Fruit fly (Drosophila melanogaster): ENCODE measurements around the gene CG31415.

DNA sequence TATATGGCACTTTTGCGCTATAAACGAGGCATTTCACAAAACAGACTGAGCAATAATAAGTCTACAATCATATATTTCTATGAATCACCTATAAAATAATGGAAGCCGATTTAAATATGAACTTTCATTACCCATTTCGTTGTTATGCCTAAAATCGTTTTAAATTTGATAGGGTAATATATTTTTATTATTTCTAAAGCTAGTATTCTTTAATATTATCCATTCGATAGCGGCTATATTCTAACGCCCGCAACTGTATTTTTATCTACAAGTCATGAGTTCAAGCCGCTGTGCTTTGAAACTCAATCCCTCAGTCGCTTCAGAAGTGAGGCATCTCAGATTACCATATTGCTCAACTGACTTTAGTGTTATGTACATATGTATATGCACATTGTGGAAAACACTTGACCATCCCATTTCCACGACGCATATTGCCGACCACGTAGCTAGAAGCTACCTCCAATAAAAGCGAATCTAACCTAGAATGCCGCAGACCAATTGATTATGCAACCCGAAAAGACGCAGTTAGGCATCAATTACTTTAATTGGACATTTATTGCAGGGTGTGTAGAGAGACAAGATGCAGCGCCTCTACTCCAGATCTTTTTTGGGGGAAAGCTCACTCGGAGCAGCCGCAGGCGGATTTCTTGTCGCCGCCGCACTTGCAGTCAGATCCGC, 40.1 kb downstream of the CG31415 start:
- TF ChIP-seq CG18599 (GFP tag; optimal IDR thresholded peaks at IDR 0.05) (peak; percentile 7), Sin3A (optimal IDR thresholded peaks at IDR 0.05) (no peak), CG9932 (GFP tag; IDR thresholded peaks at IDR 0.05) (no peak), trh (GFP tag; optimal IDR thresholded peaks at IDR 0.05) (no peak), tgo (GFP tag; IDR thresholded peaks at IDR 0.05) (no peak), chn (GFP tag; optimal IDR thresholded peaks at IDR 0.05) (no peak), CG11696 (GFP tag; IDR thresholded peaks at IDR 0.05) (peak; percentile 79), E2f2 (GFP tag; IDR thresholded peaks at IDR 0.05) (no peak), vfl (GFP tag; optimal IDR thresholded peaks at IDR 0.05) (no peak), CG3407 (GFP tag; optimal IDR thresholded peaks at IDR 0.05) (no peak), hbn (GFP tag; IDR thresholded peaks at IDR 0.05; ENCODE audit: partially characterized antibody) (no peak), mld (GFP tag; IDR thresholded peaks at IDR 0.05; ENCODE audit: partially characterized antibody) (no peak)
